Worm (Caenorhabditis elegans): ENCODE results near the gene clec-161.

DNA sequence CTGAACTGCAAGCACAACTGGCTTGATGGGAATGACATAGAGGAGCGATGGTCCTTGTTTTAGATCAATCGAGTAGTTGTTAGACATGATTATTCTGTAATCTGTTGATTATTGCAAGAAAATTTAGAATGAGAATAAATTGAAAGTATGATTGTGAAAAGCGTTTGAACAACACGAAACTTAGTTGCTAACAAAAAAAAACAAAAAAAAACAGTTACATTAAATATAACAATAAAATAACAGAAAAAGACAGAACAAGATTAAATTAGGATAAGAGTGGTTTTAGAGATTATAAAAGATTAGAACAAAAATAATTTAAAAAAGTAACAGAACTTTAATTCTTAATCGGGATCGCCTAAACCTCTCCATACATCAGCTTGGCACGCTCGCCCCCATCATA lies 45.3 kb downstream of the clec-161 start, which contains the start of gene C48B4.9:
- no peak for TF ChIP-seq W03F9.2 (tag; optimal IDR thresholded peaks at IDR 0.05)
- no peak for TF ChIP-seq him-1 (tag; optimal IDR thresholded peaks at IDR 0.05)
